Worm (Caenorhabditis elegans): ENCODE measurements around the gene Y40H4A.2.

DNA sequence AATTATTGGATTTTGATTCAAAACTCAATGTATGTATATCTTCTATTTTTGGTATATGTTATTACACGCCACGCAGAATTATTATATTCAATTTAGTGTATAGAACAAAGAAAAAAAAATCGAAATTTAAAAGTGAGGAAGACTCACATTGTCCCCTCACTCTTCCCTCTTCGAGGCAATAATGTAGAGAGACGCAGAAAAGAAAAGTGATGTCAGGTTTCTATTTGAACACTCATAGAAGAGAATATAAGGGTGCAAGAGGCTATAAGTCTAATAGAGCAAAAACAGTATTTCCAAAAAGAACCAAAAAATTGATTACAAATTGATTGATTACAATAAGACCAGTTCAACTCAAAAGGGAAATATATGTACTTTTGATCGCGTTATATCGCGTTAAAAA is 36.7 kb downstream of the Y40H4A.2 start:
- TF ChIP-seq skn-1 (tag; optimal IDR thresholded peaks at IDR 0.05) (no peak), nhr-77 (tag; optimal IDR thresholded peaks at IDR 0.05) (no peak), mdl-1 (tag; optimal IDR thresholded peaks at IDR 0.05) (no peak), ZK546.5 (tag; optimal IDR thresholded peaks at IDR 0.05) (no peak), lir-3 (tag; optimal IDR thresholded peaks at IDR 0.05) (no peak), lin-13 (GFP tag; optimal IDR thresholded peaks at IDR 0.05) (no peak), unc-62 (GFP tag; optimal IDR thresholded peaks at IDR 0.05 in 1 of 2) (peak in 1 of 2 experiments; percentile 63), unc-62 (tag; optimal IDR thresholded peaks at IDR 0.05) (no peak), aly-2 (tag; optimal IDR thresholded peaks at IDR 0.05) (no peak), nhr-76 (tag; optimal IDR thresholded peaks at IDR 0.05) (no peak), nhr-237 (tag; optimal IDR thresholded peaks at IDR 0.05) (no peak), zfp-2 (tag; optimal IDR thresholded peaks at IDR 0.05) (no peak), madf-5 (GFP tag; IDR thresholded peaks at IDR 0.05) (no peak), zfp-3 (GFP tag; conservative IDR thresholded peaks at IDR 0.05) (no peak), nhr-11 (tag; optimal IDR thresholded peaks at IDR 0.05) (no peak)
